Worm (Caenorhabditis elegans) whole organism, early embryonic: ENCODE data around the gene pix-1.

Source experiments
- B0310.2 ChIP-seq: sonication (generic microtip); optimal IDR thresholded peaks from 2 replicates; lab custom pipeline; 2016; ENCODE audit warnings: mild to moderate bottlenecking, missing genetic modification characterization, missing compliant biosample characterization
- F13C5.2 ChIP-seq: sonication (generic microtip); optimal IDR thresholded peaks from 2 replicates; lab custom pipeline; 2017; ENCODE audit warnings: mild to moderate bottlenecking, missing genetic modification characterization, inconsistent platforms, missing compliant biosample characterization
- aly-1 ChIP-seq: sonication (generic microtip); optimal IDR thresholded peaks from 2 replicates; lab custom pipeline; 2016; ENCODE audit warnings: missing genetic modification characterization, missing compliant biosample characterization
- ceh-13 ChIP-seq: fragments of 200-800 bp; sonication (Bioruptor generic); optimal IDR thresholded peaks from 2 replicates; lab custom pipeline; 2018; ENCODE audit warnings: mild to moderate bottlenecking, missing genetic modification characterization, missing compliant biosample characterization
- scrt-1 ChIP-seq: fragments of 200-800 bp; sonication (Bioruptor generic); IDR thresholded peaks from 2 replicates; pipeline ENCODE4 v1.3.6; 2022; ENCODE audit warnings: missing genetic modification characterization, missing compliant biosample characterization
- tbx-11 ChIP-seq: fragments of 200-800 bp; sonication (Bioruptor generic); IDR thresholded peaks from 2 replicates; pipeline ENCODE4 v1.3.6; 2022; ENCODE audit warnings: missing genetic modification characterization, missing compliant biosample characterization
- tra-4 ChIP-seq: sonication (generic microtip); optimal IDR thresholded peaks from 2 replicates; lab custom pipeline; 2017; ENCODE audit warnings: missing genetic modification characterization, missing compliant biosample characterization

Gene pix-1

ce11 chrX:13782074-13782462 is 55.0 kb downstream of the pix-1 start:
- TF ChIP-seq aly-1 (tag; lab: Kevin White, UChicago) (no peak), B0310.2 (no peak), tbx-11 (no peak), F13C5.2 (tag; lab: Kevin White, UChicago) (no peak), ceh-13 (GFP tag; lab: Kevin White, UChicago) (no peak), scrt-1 (GFP tag; lab: Robert Waterston, UW) (no peak), tra-4 (tag; lab: Kevin White, UChicago) (no peak)
